Worm (Caenorhabditis elegans) whole organism, mixed stage, embryonic: ENCODE results near the gene B0496.11.

ENCODE experiments used
- M03D4.4 ChIP-seq: sonication (generic microtip); optimal IDR thresholded peaks from 2 replicates; lab custom pipeline; 2017; ENCODE audit warnings: mild to moderate bottlenecking, missing genetic modification characterization, missing compliant biosample characterization
- bed-3 ChIP-seq: fragments of 200-800 bp; sonication (Bioruptor generic); optimal IDR thresholded peaks from 3 replicates; lab custom pipeline; 2018; ENCODE audit warnings: mild to moderate bottlenecking, missing genetic modification characterization, moderate library complexity, missing compliant biosample characterization
- blmp-1 ChIP-seq: fragments of 150-350 bp; optimal IDR thresholded peaks from 2 replicates; lab custom pipeline; 2014; ENCODE audit warnings: missing biosample characterization, missing genetic modification characterization
- ceh-39 ChIP-seq: fragments of 150-350 bp; optimal IDR thresholded peaks from 2 replicates; lab custom pipeline; 2014; ENCODE audit warnings: missing biosample characterization, missing genetic modification characterization
- ceh-43 ChIP-seq: fragments of 200-800 bp; sonication (Bioruptor generic); optimal IDR thresholded peaks from 2 replicates; lab custom pipeline; 2018; ENCODE audit warnings: mild to moderate bottlenecking, missing genetic modification characterization, moderate library complexity, missing compliant biosample characterization
- ceh-83 ChIP-seq: fragments of 200-800 bp; sonication (Bioruptor generic); optimal IDR thresholded peaks from 2 replicates; lab custom pipeline; 2018; ENCODE audit warnings: mild to moderate bottlenecking, missing genetic modification characterization, missing compliant biosample characterization
- ces-1 ChIP-seq: fragments of 150-350 bp; optimal IDR thresholded peaks from 2 replicates; lab custom pipeline; 2014; ENCODE audit warnings: missing biosample characterization, missing genetic modification reagents, missing genetic modification characterization
- cnd-1 ChIP-seq: fragments of 200-800 bp; sonication (Bioruptor generic); optimal IDR thresholded peaks from 2 replicates; lab custom pipeline; 2018; ENCODE audit warnings: mild to moderate bottlenecking, missing genetic modification characterization, missing compliant biosample characterization
- drap-1 ChIP-seq: fragments of 200-800 bp; sonication (Bioruptor generic); optimal IDR thresholded peaks from 3 replicates; lab custom pipeline; 2018; ENCODE audit warnings: mild to moderate bottlenecking, missing genetic modification characterization, missing compliant biosample characterization
- elt-1 ChIP-seq: sonication (generic microtip); optimal IDR thresholded peaks from 2 replicates; lab custom pipeline; 2017; ENCODE audit warnings: missing genetic modification characterization, mild to moderate bottlenecking, missing compliant biosample characterization, antibody characterized with exemption, moderate library complexity, borderline replicate concordance; ENCODE audit not compliant: insufficient read depth
- flh-1 ChIP-seq: fragments of 200-800 bp; sonication (Bioruptor generic); optimal IDR thresholded peaks from 2 replicates; lab custom pipeline; 2018; ENCODE audit warnings: mild to moderate bottlenecking, missing genetic modification characterization, moderate library complexity, missing compliant biosample characterization
- ham-2 ChIP-seq: fragments of 200-800 bp; sonication (Bioruptor generic); optimal IDR thresholded peaks from 2 replicates; lab custom pipeline; 2018; ENCODE audit warnings: mild to moderate bottlenecking, missing genetic modification characterization, missing compliant biosample characterization
- hlh-1 ChIP-seq: fragments of 150-350 bp; optimal IDR thresholded peaks from 2 replicates; lab custom pipeline; 2014; ENCODE audit warnings: missing biosample characterization, missing genetic modification reagents, missing genetic modification characterization
- lin-13 ChIP-seq: fragments of 150-350 bp; optimal IDR thresholded peaks from 2 replicates; lab custom pipeline; 2014; ENCODE audit warnings: missing biosample characterization, missing genetic modification characterization
- lin-32 ChIP-seq: fragments of 200-800 bp; sonication (Bioruptor generic); optimal IDR thresholded peaks from 2 replicates; lab custom pipeline; 2018; ENCODE audit warnings: mild to moderate bottlenecking, missing genetic modification characterization, missing compliant biosample characterization
- lsy-2 ChIP-seq: fragments of 150-350 bp; optimal IDR thresholded peaks from 2 replicates; lab custom pipeline; 2014; ENCODE audit warnings: missing biosample characterization, missing genetic modification characterization
- mab-5 ChIP-seq: fragments of 150-350 bp; optimal IDR thresholded peaks from 2 replicates; lab custom pipeline; 2014; ENCODE audit warnings: missing biosample characterization, missing genetic modification characterization
- mep-1 ChIP-seq: fragments of 150-350 bp; optimal IDR thresholded peaks from 2 replicates; lab custom pipeline; 2017; ENCODE audit warnings: missing biosample characterization, missing genetic modification reagents, missing genetic modification characterization, inconsistent platforms
- mls-2 ChIP-seq: sonication (generic microtip); optimal IDR thresholded peaks from 2 replicates; lab custom pipeline; 2016; ENCODE audit warnings: mild to moderate bottlenecking, missing genetic modification characterization, moderate library complexity, missing compliant biosample characterization
- nhr-12 ChIP-seq: fragments of 150-350 bp; optimal IDR thresholded peaks from 2 replicates; lab custom pipeline; 2014; ENCODE audit warnings: missing biosample characterization, missing genetic modification characterization
- nhr-237 ChIP-seq: fragments of 150-350 bp; optimal IDR thresholded peaks from 2 replicates; lab custom pipeline; 2014; ENCODE audit warnings: missing biosample characterization, missing genetic modification characterization
- nhr-28 ChIP-seq: fragments of 150-350 bp; optimal IDR thresholded peaks from 2 replicates; lab custom pipeline; 2014; ENCODE audit warnings: missing biosample characterization, missing genetic modification characterization
- snpc-4 ChIP-seq: fragments of 150-350 bp; optimal IDR thresholded peaks from 2 replicates; lab custom pipeline; 2014; ENCODE audit warnings: missing biosample characterization, missing genetic modification characterization
- tbx-8 ChIP-seq: fragments of 200-800 bp; sonication (Bioruptor generic); optimal IDR thresholded peaks from 2 replicates; lab custom pipeline; 2018; ENCODE audit warnings: mild to moderate bottlenecking, missing genetic modification characterization, moderate library complexity, missing compliant biosample characterization
- unc-120 ChIP-seq: sonication (generic microtip); optimal IDR thresholded peaks from 2 replicates; lab custom pipeline; 2017; ENCODE audit warnings: missing genetic modification characterization, missing compliant biosample characterization; ENCODE audit not compliant: poor library complexity, severe bottlenecking
- unc-39 ChIP-seq: fragments of 150-350 bp; optimal IDR thresholded peaks from 2 replicates; lab custom pipeline; 2014; ENCODE audit warnings: missing biosample characterization, missing genetic modification characterization
- unc-62 ChIP-seq: fragments of 150-350 bp; optimal IDR thresholded peaks from 2 replicates; lab custom pipeline; 2014; ENCODE audit warnings: missing biosample characterization, missing genetic modification reagents, missing genetic modification characterization
- zip-8 ChIP-seq: fragments of 150-350 bp; optimal IDR thresholded peaks from 2 replicates; lab custom pipeline; 2014; ENCODE audit warnings: missing biosample characterization, missing genetic modification characterization
- ztf-11 ChIP-seq: fragments of 150-350 bp; optimal IDR thresholded peaks from 2 replicates; lab custom pipeline; 2014; ENCODE audit warnings: missing biosample characterization, missing genetic modification characterization

B0496.11 gene

ce11 chrIV:7400502-7401118 is 33.1 kb downstream of the B0496.11 start:
- TF ChIP-seq mls-2 (tag; lab: Kevin White, UChicago) (peak; percentile 41), elt-1 (tag; lab: Kevin White, UChicago) (no peak), unc-120 (tag; lab: Kevin White, UChicago) (peak; percentile 52), ces-1 (GFP tag; lab: Kevin White, UChicago) (peak; percentile 81)
- TF ChIP-seq, all 35 proteins: peak for 3

DNA sequence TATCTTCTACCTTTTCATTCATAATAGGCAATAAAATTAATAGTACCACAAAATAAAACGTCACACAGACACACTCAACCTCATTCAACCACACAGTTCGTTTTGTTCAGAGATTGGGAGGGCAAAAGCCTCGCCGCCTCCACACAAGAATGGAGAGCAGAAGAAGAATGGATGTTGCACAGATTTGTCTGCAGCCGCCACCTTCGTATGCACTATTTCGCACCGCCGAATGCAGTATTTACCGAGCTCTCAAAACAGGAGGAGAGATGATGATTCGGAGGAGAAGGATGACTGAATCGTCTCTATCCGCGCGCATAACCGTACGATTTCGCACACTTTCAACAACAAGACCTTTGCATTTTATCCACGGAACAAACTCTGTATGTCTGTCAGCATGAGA is 36.3 kb downstream of the B0496.11 start:
- TF ChIP-seq nhr-12 (no peak), cnd-1 (peak; percentile 18)

- TF ChIP-seq mls-2 (tag; lab: Kevin White, UChicago): no peak
- no peak for TF ChIP-seq snpc-4 (tag; lab: Kevin White, UChicago)
- TF ChIP-seq elt-1 (tag; lab: Kevin White, UChicago): no peak
- no peak for TF ChIP-seq blmp-1 (tag; lab: Kevin White, UChicago)
These were observed 40.1 kb downstream of the B0496.11 start, which contains the start of gene pitr-1 for ce11 chrIV:7393700-7394099. TSS of gene pitr-1 (plus strand) at chrIV:7394085.

- TF ChIP-seq unc-62 (GFP tag; lab: Kevin White, UChicago): peak; percentile 48
- no peak for TF ChIP-seq mls-2 (tag; lab: Kevin White, UChicago)
- peak; percentile 28 for TF ChIP-seq unc-120 (tag; lab: Kevin White, UChicago)
- no peak for TF ChIP-seq ztf-11 (tag; lab: Kevin White, UChicago)
- no peak for TF ChIP-seq elt-1 (tag; lab: Kevin White, UChicago)
- no peak for TF ChIP-seq lsy-2
These were observed 42.0 kb downstream of the B0496.11 start for ce11 chrIV:7391534-7392343.

- no peak for TF ChIP-seq M03D4.4
- no peak for TF ChIP-seq ceh-43 (GFP tag; lab: Kevin White, UChicago)
- no peak for TF ChIP-seq ztf-11 (tag; lab: Kevin White, UChicago)
- TF ChIP-seq mep-1 (tag; lab: Kevin White, UChicago): no peak
- no peak for TF ChIP-seq bed-3 (GFP tag; lab: Kevin White, UChicago)
- peak; percentile 95 for TF ChIP-seq hlh-1
- TF ChIP-seq ces-1 (GFP tag; lab: Kevin White, UChicago): peak; percentile 25
- TF ChIP-seq unc-39 (tag; lab: Kevin White, UChicago): no peak
- peak; percentile 54 for TF ChIP-seq unc-120 (tag; lab: Kevin White, UChicago)
- TF ChIP-seq snpc-4 (tag; lab: Kevin White, UChicago): no peak
- no peak for TF ChIP-seq mab-5 (tag; lab: Kevin White, UChicago)
These were observed 43.5 kb downstream of the B0496.11 start for ce11 chrIV:7390126-7390766.

- no peak for TF ChIP-seq ceh-83 (GFP tag; lab: Kevin White, UChicago)
- TF ChIP-seq lsy-2: peak; percentile 63
- TF ChIP-seq ceh-43 (GFP tag; lab: Kevin White, UChicago): no peak
These were observed 44.0 kb downstream of the B0496.11 start for ce11 chrIV:7389719-7390118.

DNA sequence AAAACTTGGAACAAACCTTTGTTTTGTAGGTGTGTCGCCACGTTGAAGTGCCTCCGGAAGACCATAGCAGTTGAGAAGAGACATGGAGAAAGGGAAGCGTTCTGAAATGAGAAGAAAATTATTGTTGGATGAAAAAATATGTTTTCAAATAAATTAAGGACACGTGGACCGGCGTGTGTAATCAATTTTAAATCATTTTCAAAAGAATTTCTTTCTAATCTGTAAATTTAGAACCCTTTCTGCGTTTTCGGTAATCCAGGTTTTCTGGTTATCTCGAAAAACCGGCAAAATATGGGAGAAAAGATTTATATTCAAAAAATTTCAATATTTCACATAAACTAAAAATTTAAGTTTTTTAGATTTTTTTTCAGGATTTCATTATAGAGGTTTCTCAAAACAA is 44.9 kb downstream of the B0496.11 start, which contains the start of gene mob-3:
TSS of gene mob-3 (minus strand) at position 101 of the 400 bp plus-strand sequence.
- TF ChIP-seq ztf-11 (tag; lab: Kevin White, UChicago) (no peak), ceh-83 (GFP tag; lab: Kevin White, UChicago) (no peak), ceh-39 (tag; lab: Kevin White, UChicago) (no peak), elt-1 (tag; lab: Kevin White, UChicago) (no peak), zip-8 (tag; lab: Kevin White, UChicago) (no peak), flh-1 (GFP tag; lab: Kevin White, UChicago) (no peak), tbx-8 (no peak), lin-13 (tag; lab: Kevin White, UChicago) (no peak), mep-1 (tag; lab: Kevin White, UChicago) (no peak), nhr-28 (tag; lab: Kevin White, UChicago) (no peak), ham-2 (no peak), lin-32 (GFP tag; lab: Kevin White, UChicago) (no peak), nhr-237 (tag; lab: Kevin White, UChicago) (no peak), hlh-1 (no peak), bed-3 (GFP tag; lab: Kevin White, UChicago) (no peak), drap-1 (no peak)
